Worm (Caenorhabditis elegans) whole organism, L4 larva: ENCODE data around the gene T21E8.4.
A peak's percentile ranks its signal among the peaks of the same experiment; 100 is the strongest.

ENCODE experiments used
- D1046.2 ChIP-seq: fragments of 200-800 bp; sonication (Bioruptor generic); IDR thresholded peaks from 2 replicates; pipeline ENCODE4 v1.3.6; 2022; ENCODE audit warnings: missing genetic modification characterization, missing compliant biosample characterization
- F37D6.2 ChIP-seq: sonication (generic microtip); optimal IDR thresholded peaks from 2 replicates; lab custom pipeline; 2016; ENCODE audit warnings: mild to moderate bottlenecking, missing genetic modification characterization, missing compliant biosample characterization
- aly-2 ChIP-seq: sonication (generic microtip); optimal IDR thresholded peaks from 2 replicates; lab custom pipeline; 2018; ENCODE audit warnings: missing biosample characterization, missing genetic modification characterization
- ama-1 ChIP-seq: fragments of 150-350 bp; optimal IDR thresholded peaks from 2 replicates; lab custom pipeline; 2014; ENCODE audit warnings: inconsistent platforms, mixed read lengths
- attf-4 ChIP-seq: sonication (generic microtip); optimal IDR thresholded peaks from 3 replicates; lab custom pipeline; 2017; ENCODE audit warnings: missing biosample characterization, missing genetic modification characterization
- ctbp-1 ChIP-seq: fragments of 200-800 bp; sonication (Bioruptor generic); IDR thresholded peaks from 2 replicates; pipeline ENCODE4 v1.3.6; 2022; ENCODE audit warnings: missing genetic modification reagents, missing genetic modification characterization, missing compliant biosample characterization
- daf-16 ChIP-seq, 3 experiments: sonication (generic microtip); optimal IDR thresholded peaks; 2 replicates each; lab custom pipeline; 2016 to 2017; ENCODE audit warnings: missing genetic modification characterization in 3 of 3, missing genetic modification reagents in 3 of 3, mild to moderate bottlenecking in 2 of 3, missing compliant biosample characterization in 2 of 3, missing biosample characterization in 1 of 3, moderate library complexity in 1 of 3
- dmd-9 ChIP-seq: fragments of 200-800 bp; sonication (Bioruptor generic); IDR thresholded peaks from 2 replicates; pipeline ENCODE4 v1.3.6; 2022; ENCODE audit warnings: missing genetic modification reagents, missing genetic modification characterization, missing compliant biosample characterization
- dve-1 ChIP-seq: sonication (generic microtip); optimal IDR thresholded peaks from 2 replicates; lab custom pipeline; 2017; ENCODE audit warnings: antibody characterized with exemption, mild to moderate bottlenecking, missing genetic modification characterization, missing compliant biosample characterization; ENCODE audit not compliant: insufficient read depth
- hlh-11 ChIP-seq: fragments of 200-800 bp; sonication (Bioruptor generic); optimal IDR thresholded peaks from 2 replicates; lab custom pipeline; 2018; ENCODE audit warnings: mild to moderate bottlenecking, missing genetic modification characterization, missing compliant biosample characterization
- lin-38 ChIP-seq: fragments of 200-800 bp; sonication (Bioruptor generic); IDR thresholded peaks from 2 replicates; pipeline ENCODE4 v1.3.6; 2022; ENCODE audit warnings: missing genetic modification reagents, missing genetic modification characterization, missing compliant biosample characterization
- lir-3 ChIP-seq: sonication (generic microtip); optimal IDR thresholded peaks from 2 replicates; lab custom pipeline; 2016; ENCODE audit warnings: mild to moderate bottlenecking, missing genetic modification characterization, missing compliant biosample characterization
- madf-5 ChIP-seq, 2 experiments: fragments of 200-800 bp; sonication (Bioruptor generic); IDR thresholded peaks; 2 replicates each; pipeline ENCODE4 v1.3.6; 2022; ENCODE audit warnings: missing compliant biosample characterization in 2 of 2, missing genetic modification characterization in 2 of 2
- mdl-1 ChIP-seq, 2 experiments: fragments of 150-350 bp in 1 of 2; sonication (generic microtip) in 1 of 2; optimal IDR thresholded peaks; 2 replicates each; lab custom pipeline; 2014 to 2017; ENCODE audit warnings: missing biosample characterization in 2 of 2, missing genetic modification characterization in 2 of 2
- mdt-29 ChIP-seq: fragments of 200-800 bp; sonication (Bioruptor generic); IDR thresholded peaks from 2 replicates; pipeline ENCODE4 v1.3.6; 2022; ENCODE audit warnings: missing genetic modification reagents, missing genetic modification characterization, missing compliant biosample characterization
- mes-2 ChIP-seq: sonication (generic microtip); optimal IDR thresholded peaks from 2 replicates; lab custom pipeline; 2016; ENCODE audit warnings: missing genotype, mild to moderate bottlenecking, missing genetic modification characterization, missing compliant biosample characterization; ENCODE audit not compliant: poor library complexity, severe bottlenecking
- nhr-11 ChIP-seq: fragments of 150-350 bp; optimal IDR thresholded peaks from 2 replicates; lab custom pipeline; 2014; ENCODE audit warnings: missing biosample characterization, missing genetic modification characterization
- nhr-111 ChIP-seq: fragments of 200-800 bp; sonication (Bioruptor generic); optimal IDR thresholded peaks from 2 replicates; lab custom pipeline; 2018; ENCODE audit warnings: mild to moderate bottlenecking, missing genetic modification characterization, missing compliant biosample characterization
- nhr-42 ChIP-seq: fragments of 200-800 bp; sonication (Bioruptor generic); IDR thresholded peaks from 2 replicates; pipeline ENCODE4 v1.3.6; 2022; ENCODE audit warnings: missing genetic modification characterization, missing compliant biosample characterization
- nhr-48 ChIP-seq: sonication (generic microtip); optimal IDR thresholded peaks from 2 replicates; lab custom pipeline; 2016; ENCODE audit warnings: mild to moderate bottlenecking, missing genetic modification characterization, missing compliant biosample characterization
- snpc-1.2 ChIP-seq: fragments of 200-800 bp; sonication (Bioruptor generic); IDR thresholded peaks from 2 replicates; pipeline ENCODE4 v1.3.6; 2022; ENCODE audit warnings: missing genetic modification reagents, missing genetic modification characterization, missing compliant biosample characterization
- snpc-4 ChIP-seq: fragments of 150-350 bp; optimal IDR thresholded peaks from 2 replicates; lab custom pipeline; 2014; ENCODE audit warnings: missing biosample characterization, missing genetic modification characterization
- tag-97 ChIP-seq: fragments of 200-800 bp; sonication (Bioruptor generic); IDR thresholded peaks from 2 replicates; pipeline ENCODE4 v1.3.6; 2022; ENCODE audit warnings: missing genetic modification characterization, missing compliant biosample characterization
- unc-62 ChIP-seq, 3 experiments: fragments of 150-350 bp in 1 of 3; sonication (generic microtip); optimal IDR thresholded peaks in 2 of 3; peaks in 1 of 3; 1 replicate in 1 of 3; 2 replicates in 2 of 3; lab custom pipeline; 2014 to 2017; ENCODE audit warnings: missing biosample characterization in 3 of 3, missing genetic modification characterization in 3 of 3, missing genetic modification reagents in 3 of 3, missing genotype in 1 of 3
- zag-1 ChIP-seq: fragments of 150-350 bp; optimal IDR thresholded peaks from 2 replicates; lab custom pipeline; 2014; ENCODE audit warnings: missing biosample characterization, missing genetic modification characterization
- zfp-2 ChIP-seq: sonication (generic microtip); optimal IDR thresholded peaks from 2 replicates; lab custom pipeline; 2016; ENCODE audit warnings: mild to moderate bottlenecking, missing genetic modification characterization, missing compliant biosample characterization

Gene T21E8.4

DNA sequence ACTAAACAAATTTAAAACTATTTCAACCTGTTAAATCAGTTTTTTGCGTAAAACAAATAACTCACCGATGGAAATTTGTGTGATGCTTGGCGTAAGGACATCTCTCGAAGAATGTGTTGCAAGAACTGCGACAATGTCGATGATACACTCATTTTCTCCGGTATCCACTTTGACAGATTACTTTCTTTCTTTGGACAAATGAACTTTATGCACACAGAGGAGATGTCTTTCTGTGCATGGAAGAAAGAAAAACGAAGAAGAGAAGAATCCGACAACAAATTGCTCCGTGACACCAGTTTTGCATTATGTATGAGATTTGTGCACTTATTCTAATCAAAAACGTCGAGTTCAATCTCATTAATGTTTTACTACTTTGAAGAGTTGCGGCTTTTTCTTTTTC is 42.1 kb upstream of the T21E8.4 start, which contains the start of gene plc-1:
plc-1 (minus strand) TSS at position 101 of the 400 bp plus-strand sequence.
- TF ChIP-seq zag-1 (tag; lab: Kevin White, UChicago), result no peak
- TF ChIP-seq lin-38, result no peak

DNA sequence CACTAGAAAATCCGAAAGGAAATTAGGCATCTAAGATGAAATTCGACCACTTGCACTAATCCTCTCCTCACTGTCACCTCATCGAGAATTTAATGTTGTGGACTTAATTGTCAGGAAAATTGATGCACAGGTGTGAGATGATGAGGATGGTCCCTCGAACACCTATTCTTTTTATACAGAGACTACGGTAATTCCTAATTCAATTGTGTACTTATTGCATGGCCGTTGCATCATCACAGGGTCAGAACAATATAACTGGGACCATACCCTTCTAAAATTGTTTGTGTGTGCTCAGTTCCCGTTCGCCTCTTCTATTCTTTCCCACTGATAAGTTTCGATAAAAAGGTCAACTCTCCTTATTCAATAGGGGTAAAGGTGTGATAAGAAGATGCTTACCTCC is 36.5 kb upstream of the T21E8.4 start:
- TF ChIP-seq dve-1 (no peak), mdt-29 (GFP tag; lab: Robert Waterston, UW) (no peak), nhr-42 (GFP tag; lab: Robert Waterston, UW) (no peak), mdl-1 (tag; optimal IDR thresholded peaks at IDR 0.05; lab: Kevin White, UChicago) (no peak), hlh-11 (tag; lab: Kevin White, UChicago) (no peak), snpc-4 (tag; lab: Kevin White, UChicago) (no peak), nhr-48 (tag; lab: Kevin White, UChicago) (no peak), lir-3 (tag; lab: Kevin White, UChicago) (no peak), snpc-1.2 (GFP tag; lab: Robert Waterston, UW) (no peak), zag-1 (tag; lab: Kevin White, UChicago) (no peak), ctbp-1 (GFP tag; lab: Robert Waterston, UW) (no peak), mes-2 (tag; lab: Kevin White, UChicago) (no peak), dmd-9 (GFP tag; lab: Robert Waterston, UW) (no peak), F37D6.2 (tag; lab: Kevin White, UChicago) (no peak), madf-5 (GFP tag; IDR thresholded peaks at IDR 0.05; lab: Robert Waterston, UW) (no peak)
- TF ChIP-seq, all 104 proteins: peak for 0

DNA sequence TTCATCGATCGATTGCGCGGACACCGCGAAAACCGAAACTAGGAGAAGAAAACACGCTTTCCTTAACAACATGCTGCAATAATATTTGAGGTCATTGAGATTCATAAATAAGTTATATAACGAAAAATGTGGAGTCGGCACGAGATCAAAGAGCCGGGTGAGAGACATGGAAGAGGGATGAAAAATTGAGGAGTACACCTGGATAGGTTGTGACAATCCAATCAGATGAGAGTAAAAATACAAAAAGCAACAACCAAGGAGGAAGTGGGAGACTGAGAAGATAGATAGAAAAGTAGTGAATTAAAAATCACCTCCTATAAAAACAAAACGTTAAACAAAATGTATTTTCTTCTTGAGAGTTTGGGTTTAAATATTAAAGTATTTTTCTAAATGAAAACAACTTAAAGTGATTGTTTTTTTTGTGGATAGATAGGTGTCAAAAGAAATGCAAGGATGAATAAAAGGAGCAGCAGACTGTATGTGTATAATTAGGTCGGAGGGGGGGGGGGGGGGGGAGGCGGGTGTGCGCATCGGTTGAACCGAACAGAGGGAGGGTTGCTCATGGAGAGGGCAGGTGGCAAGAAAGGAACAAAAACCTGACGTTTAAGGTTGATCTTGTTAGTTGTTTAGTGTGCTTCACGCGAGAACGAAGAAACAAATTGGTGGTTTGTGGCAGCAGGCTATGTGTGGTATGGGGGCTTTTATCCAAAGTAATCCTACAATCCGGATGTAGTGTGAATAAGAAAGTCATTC is 35.8 kb upstream of the T21E8.4 start, which contains the start of gene C05A9.2:
C05A9.2 (minus strand) TSS at position 73 of the 753 bp plus-strand sequence.
- TF ChIP-seq nhr-111 (GFP tag; lab: Kevin White, UChicago) (no peak), tag-97 (0 out of 2 replicates have a peak, but pooled peaks have one; percentile 71), unc-62 (GFP tag; optimal IDR thresholded peaks at IDR 0.05 in 1 of 2; lab: Kevin White, UChicago) (peak in 1 of 2 experiments; percentile 96), unc-62 (tag; optimal IDR thresholded peaks at IDR 0.05; lab: Kevin White, UChicago) (no peak)
- TF ChIP-seq, all 104 proteins: peak for 2

ce11 chrX:10846898-10847297 is 33.7 kb upstream of the T21E8.4 start:
- TF ChIP-seq attf-4 (tag; lab: Kevin White, UChicago), result no peak
- peak in 1 of 2 experiments; percentile 86 for TF ChIP-seq unc-62 (GFP tag; optimal IDR thresholded peaks at IDR 0.05 in 1 of 2; lab: Kevin White, UChicago)
- TF ChIP-seq unc-62 (tag; optimal IDR thresholded peaks at IDR 0.05; lab: Kevin White, UChicago), result no peak
- TF ChIP-seq aly-2, result no peak

DNA sequence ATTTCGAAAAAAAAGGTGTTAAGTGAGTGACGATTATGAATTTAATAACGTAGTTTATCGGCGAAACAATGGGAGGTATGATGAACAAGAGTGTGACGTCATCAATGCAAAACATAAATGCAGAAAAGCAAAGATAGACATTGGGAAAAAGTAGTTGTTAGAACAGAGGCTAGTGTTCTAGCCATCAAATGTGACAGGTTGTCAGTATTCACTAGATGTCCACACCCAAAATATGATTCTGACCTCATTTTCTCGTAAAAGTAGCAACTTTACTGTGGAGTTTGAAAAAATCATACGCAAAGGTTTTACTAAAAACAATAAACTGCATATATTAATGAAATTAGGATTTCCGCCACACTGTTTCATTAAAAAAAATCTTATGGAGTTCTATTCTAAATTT is 29.4 kb upstream of the T21E8.4 start:
- TF ChIP-seq unc-62 (GFP tag; optimal IDR thresholded peaks at IDR 0.05 in 1 of 2; lab: Kevin White, UChicago), result peak in 1 of 2 experiments; percentile 96
- TF ChIP-seq unc-62 (tag; optimal IDR thresholded peaks at IDR 0.05; lab: Kevin White, UChicago), result no peak
- TF ChIP-seq lir-3 (tag; lab: Kevin White, UChicago), result no peak

ce11 chrX:10851735-10852134 is 28.9 kb upstream of the T21E8.4 start:
- no peak for TF ChIP-seq D1046.2 (GFP tag; lab: Robert Waterston, UW)
- TF ChIP-seq unc-62 (GFP tag; optimal IDR thresholded peaks at IDR 0.05 in 1 of 2; lab: Kevin White, UChicago), result peak in 1 of 2 experiments; percentile 39
- no peak for TF ChIP-seq unc-62 (tag; optimal IDR thresholded peaks at IDR 0.05; lab: Kevin White, UChicago)
- no peak for TF ChIP-seq dve-1
- TF ChIP-seq ama-1 (lab: Kevin White, UChicago), result no peak

DNA sequence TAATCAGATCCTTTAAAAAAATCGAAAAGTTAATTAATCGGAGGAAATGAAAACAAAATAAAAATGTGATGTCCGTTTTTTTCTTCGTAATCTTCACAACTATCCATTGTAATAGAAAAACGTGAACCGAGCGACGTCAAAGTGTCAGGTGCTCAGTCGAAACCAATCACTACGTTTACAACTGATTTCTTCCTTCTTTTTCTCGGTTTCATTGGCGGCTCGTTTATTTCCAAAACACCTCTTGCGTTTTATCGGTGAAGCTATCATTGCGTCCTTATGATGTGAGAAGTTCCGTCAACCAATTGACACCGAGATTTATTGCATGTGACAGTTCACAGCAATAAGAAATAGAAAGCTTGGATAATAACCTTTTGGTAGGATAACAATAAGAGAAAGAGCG is 27.3 kb upstream of the T21E8.4 start:
- peak; percentile 48 for TF ChIP-seq nhr-11 (tag; lab: Kevin White, UChicago)
- no peak for TF ChIP-seq zfp-2 (tag; lab: Kevin White, UChicago)
- TF ChIP-seq daf-16 (GFP tag; optimal IDR thresholded peaks at IDR 0.05; lab: Kevin White, UChicago), result peak in 1 of 2 experiments; percentile 84
- TF ChIP-seq daf-16 (tag; optimal IDR thresholded peaks at IDR 0.05; lab: Kevin White, UChicago), result no peak
- TF ChIP-seq, all 104 proteins: peak for 2
